Fruit fly (Drosophila melanogaster) whole organism, adult: ENCODE measurements around the gene Kif19A.

Experiments used
- CG11617 ChIP-seq: fragments of 200-800 bp; sonication (Bioruptor generic); optimal IDR thresholded peaks from 2 replicates; lab custom pipeline; 2017; ENCODE audit warnings: mild to moderate bottlenecking, missing biosample characterization, missing genetic modification reagents, missing genetic modification characterization
- CG14711 ChIP-seq: fragments of 200-800 bp; sonication (Bioruptor generic); optimal IDR thresholded peaks from 2 replicates; lab custom pipeline; 2018; ENCODE audit warnings: missing biosample characterization, mild to moderate bottlenecking, missing genetic modification characterization, moderate library complexity
- CG1620 ChIP-seq: fragments of 200-800 bp; sonication (Bioruptor generic); optimal IDR thresholded peaks from 2 replicates; lab custom pipeline; 2016; ENCODE audit warnings: missing biosample characterization, missing genetic modification characterization
- CG33017 ChIP-seq: fragments of 200-800 bp; sonication (Bioruptor generic); optimal IDR thresholded peaks from 2 replicates; lab custom pipeline; 2018; ENCODE audit warnings: missing biosample characterization, mild to moderate bottlenecking, missing genetic modification characterization, moderate library complexity
- CG7045 ChIP-seq: fragments of 200-800 bp; sonication (Bioruptor generic); optimal IDR thresholded peaks from 2 replicates; lab custom pipeline; 2017; ENCODE audit warnings: missing biosample characterization, mild to moderate bottlenecking, missing genetic modification characterization
- CG7101 ChIP-seq: fragments of 200-800 bp; sonication (Bioruptor generic); optimal IDR thresholded peaks from 2 replicates; lab custom pipeline; 2018; ENCODE audit warnings: missing biosample characterization, mild to moderate bottlenecking, missing genetic modification characterization, moderate library complexity
- Clk ChIP-seq: fragments of 200-800 bp; sonication (Bioruptor generic); optimal IDR thresholded peaks from 2 replicates; lab custom pipeline; 2017; ENCODE audit warnings: missing biosample characterization, missing genetic modification characterization
- Crg-1 ChIP-seq: fragments of 200-800 bp; sonication (Bioruptor generic); optimal IDR thresholded peaks from 2 replicates; lab custom pipeline; 2016; ENCODE audit warnings: missing biosample characterization, missing genetic modification characterization
- Hr96 ChIP-seq: fragments of 200-800 bp; sonication (Bioruptor generic); optimal IDR thresholded peaks from 2 replicates; lab custom pipeline; 2016; ENCODE audit warnings: missing biosample characterization, missing genetic modification characterization
- Mnt ChIP-seq: fragments of 200-800 bp; sonication (Bioruptor generic); optimal IDR thresholded peaks from 2 replicates; lab custom pipeline; 2016; ENCODE audit warnings: missing biosample characterization, mild to moderate bottlenecking, missing genetic modification characterization
- bab1 ChIP-seq: fragments of 200-800 bp; sonication (Bioruptor generic); optimal IDR thresholded peaks from 3 replicates; lab custom pipeline; 2019; ENCODE audit warnings: missing biosample characterization, mild to moderate bottlenecking, missing genetic modification characterization, moderate library complexity
- kay ChIP-seq: fragments of 200-800 bp; sonication (Bioruptor generic); peaks from one replicate; lab custom pipeline; 2016; ENCODE audit warnings: missing biosample characterization, missing genetic modification characterization, borderline replicate concordance
- tj ChIP-seq: fragments of 200-800 bp; sonication (Bioruptor generic); optimal IDR thresholded peaks from 3 replicates; lab custom pipeline; 2017; ENCODE audit warnings: missing biosample characterization, mild to moderate bottlenecking, missing genetic modification characterization, moderate library complexity

DNA sequence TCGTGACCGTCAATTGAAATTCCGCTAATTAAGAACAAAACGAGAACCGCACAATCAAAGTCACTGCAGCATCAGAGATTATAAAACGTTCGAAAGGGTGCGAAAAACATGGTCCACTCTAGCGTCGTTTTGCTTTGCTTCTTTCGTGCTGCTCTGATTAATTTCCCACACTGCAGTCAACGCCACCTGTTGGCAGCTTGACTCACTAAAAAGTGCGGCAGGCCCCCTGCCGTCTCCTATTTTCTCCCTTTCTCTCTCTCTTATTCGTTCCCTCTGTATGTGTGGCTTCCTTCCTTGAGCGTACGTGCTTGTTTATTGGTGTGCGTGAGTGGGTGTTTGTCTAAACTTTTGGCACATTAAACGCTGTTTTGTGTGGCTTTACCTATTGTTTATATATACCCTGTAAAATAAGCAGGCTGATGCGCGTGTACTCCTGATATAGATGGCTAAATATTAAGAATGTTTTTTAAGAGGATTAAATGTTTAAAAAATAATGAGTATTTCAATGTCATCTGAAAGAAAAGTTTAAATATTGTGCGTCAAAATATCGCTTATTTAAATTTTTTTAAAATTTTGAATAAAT, 19.6 kb downstream of the Kif19A start:
- TF ChIP-seq CG1620 (GFP tag; lab: Kevin White, UChicago) (no peak), kay (GFP tag; lab: Kevin White, UChicago) (no peak), bab1 (GFP tag; lab: Kevin White, UChicago) (no peak), CG33017 (no peak), Clk (GFP tag; lab: Kevin White, UChicago) (no peak), CG7101 (tag; lab: Kevin White, UChicago) (no peak), Hr96 (GFP tag; lab: Kevin White, UChicago) (no peak), Mnt (GFP tag; lab: Kevin White, UChicago) (no peak), CG7045 (GFP tag; lab: Kevin White, UChicago) (no peak), tj (GFP tag; lab: Kevin White, UChicago) (no peak), CG11617 (GFP tag; lab: Kevin White, UChicago) (no peak), CG14711 (tag; lab: Kevin White, UChicago) (no peak), Crg-1 (GFP tag; lab: Kevin White, UChicago) (no peak)
